Fruit fly (Drosophila melanogaster) whole organism, embryonic: ENCODE measurements around the gene Helz.

Experiments used
- CG10267 ChIP-seq: fragments of 200-800 bp; sonication (Bioruptor generic); optimal IDR thresholded peaks from 2 replicates; lab custom pipeline; 2018; ENCODE audit warnings: missing biosample characterization, mild to moderate bottlenecking, missing genetic modification characterization, moderate library complexity
- CG10959 ChIP-seq: fragments of 200-800 bp; sonication (Bioruptor generic); IDR thresholded peaks from 2 replicates; pipeline ENCODE4 v1.3.6; 2022; ENCODE audit warnings: missing biosample characterization, missing genetic modification characterization
- CG11695 ChIP-seq: fragments of 200-800 bp; sonication (Bioruptor generic); IDR thresholded peaks from 3 replicates; pipeline ENCODE4 v1.3.6; 2022; ENCODE audit warnings: missing biosample characterization, missing genetic modification characterization
- CG13296 ChIP-seq: fragments of 200-800 bp; sonication (Bioruptor generic); optimal IDR thresholded peaks from 3 replicates; lab custom pipeline; 2018; ENCODE audit warnings: missing biosample characterization, mild to moderate bottlenecking, missing genetic modification characterization
- CG17612 ChIP-seq: fragments of 200-800 bp; sonication (Bioruptor generic); IDR thresholded peaks from 2 replicates; pipeline ENCODE4 v1.3.6; 2022; ENCODE audit warnings: missing biosample characterization, missing genetic modification characterization
- CG18764 ChIP-seq: fragments of 200-800 bp; sonication (Bioruptor generic); optimal IDR thresholded peaks from 3 replicates; lab custom pipeline; 2016; ENCODE audit warnings: missing biosample characterization, missing genetic modification characterization
- CG2712 ChIP-seq: fragments of 200-800 bp; optimal IDR thresholded peaks from 3 replicates; lab custom pipeline; 2019; ENCODE audit warnings: missing biosample characterization, mild to moderate bottlenecking, missing genetic modification characterization, moderate library complexity
- CG2875 ChIP-seq: fragments of 200-800 bp; sonication (Bioruptor generic); optimal IDR thresholded peaks from 2 replicates; lab custom pipeline; 2017; ENCODE audit warnings: missing biosample characterization, mild to moderate bottlenecking, missing genetic modification characterization, missing genetic modification reagents
- CG33557 ChIP-seq: fragments of 200-800 bp; sonication (Bioruptor generic); optimal IDR thresholded peaks from 2 replicates; lab custom pipeline; 2019; ENCODE audit warnings: missing biosample characterization, mild to moderate bottlenecking, missing genetic modification characterization, moderate library complexity
- CG4854 ChIP-seq: fragments of 200-800 bp; sonication (Bioruptor generic); optimal IDR thresholded peaks from 2 replicates; lab custom pipeline; 2016; ENCODE audit warnings: missing biosample characterization, missing genetic modification characterization, inconsistent platforms
- CG5953 ChIP-seq: fragments of 200-800 bp; sonication (Bioruptor generic); IDR thresholded peaks from 2 replicates; pipeline ENCODE4 v1.3.6; 2022; ENCODE audit warnings: missing biosample characterization, missing genetic modification characterization
- CG6683 ChIP-seq: fragments of 200-800 bp; sonication (Bioruptor generic); optimal IDR thresholded peaks from 2 replicates; lab custom pipeline; 2017; ENCODE audit warnings: missing biosample characterization, mild to moderate bottlenecking, missing genetic modification characterization, missing genetic modification reagents
- CG7556 ChIP-seq: fragments of 200-800 bp; sonication (Bioruptor generic); optimal IDR thresholded peaks from 2 replicates; lab custom pipeline; 2017; ENCODE audit warnings: missing biosample characterization, mild to moderate bottlenecking, missing genetic modification characterization
- CG9817 ChIP-seq: fragments of 200-800 bp; sonication (Bioruptor generic); optimal IDR thresholded peaks from 2 replicates; lab custom pipeline; 2018; ENCODE audit warnings: missing biosample characterization, mild to moderate bottlenecking, missing genetic modification characterization, moderate library complexity
- Dad ChIP-seq: fragments of 200-800 bp; sonication (Bioruptor generic); optimal IDR thresholded peaks from 3 replicates; lab custom pipeline; 2016; ENCODE audit warnings: missing biosample characterization, missing genetic modification characterization
- Deaf1 ChIP-seq: fragments of 200-800 bp; optimal IDR thresholded peaks from 3 replicates; lab custom pipeline; 2019; ENCODE audit warnings: missing biosample characterization, mild to moderate bottlenecking, missing genetic modification characterization, moderate library complexity
- Fer1 ChIP-seq: fragments of 200-800 bp; sonication (Bioruptor generic); optimal IDR thresholded peaks from 2 replicates; lab custom pipeline; 2017; ENCODE audit warnings: missing biosample characterization, mild to moderate bottlenecking, missing genetic modification characterization
- HHEX ChIP-seq: fragments of 200-800 bp; sonication (Bioruptor generic); optimal IDR thresholded peaks from 3 replicates; lab custom pipeline; 2017; ENCODE audit warnings: missing biosample characterization, mild to moderate bottlenecking, missing genetic modification characterization, missing genetic modification reagents
- Hey ChIP-seq: fragments of 200-800 bp; sonication (Bioruptor generic); optimal IDR thresholded peaks from 3 replicates; lab custom pipeline; 2018; ENCODE audit warnings: missing biosample characterization, mild to moderate bottlenecking, missing genetic modification characterization
- Hsf ChIP-seq: fragments of 200-800 bp; sonication (Bioruptor generic); optimal IDR thresholded peaks from 3 replicates; lab custom pipeline; 2016; ENCODE audit warnings: missing biosample characterization, missing genetic modification characterization
- MESR4 ChIP-seq: fragments of 200-800 bp; sonication (Bioruptor generic); optimal IDR thresholded peaks from 2 replicates; lab custom pipeline; 2018; ENCODE audit warnings: missing biosample characterization, mild to moderate bottlenecking, missing genetic modification characterization, moderate library complexity
- Ptx1 ChIP-seq: fragments of 200-800 bp; sonication (Bioruptor generic); IDR thresholded peaks from 2 replicates; pipeline ENCODE4 v1.3.6; 2022; ENCODE audit warnings: missing biosample characterization, missing genetic modification characterization
- Side ChIP-seq: fragments of 200-800 bp; sonication (Bioruptor generic); optimal IDR thresholded peaks from 2 replicates; lab custom pipeline; 2016; ENCODE audit warnings: missing biosample characterization, missing genetic modification characterization
- Six4 ChIP-seq: fragments of 200-800 bp; sonication (Bioruptor generic); optimal IDR thresholded peaks from 2 replicates; lab custom pipeline; 2016; ENCODE audit warnings: missing biosample characterization, missing genetic modification characterization
- Sry-δ ChIP-seq: fragments of 200-800 bp; sonication (Bioruptor generic); optimal IDR thresholded peaks from 2 replicates; lab custom pipeline; 2016; ENCODE audit warnings: missing biosample characterization, missing genetic modification characterization
- Ssrp ChIP-seq: fragments of 200-800 bp; sonication (Bioruptor generic); optimal IDR thresholded peaks from 2 replicates; lab custom pipeline; 2018; ENCODE audit warnings: missing biosample characterization, mild to moderate bottlenecking, missing genetic modification characterization, moderate library complexity
- ab ChIP-seq: fragments of 200-800 bp; sonication (Bioruptor generic); optimal IDR thresholded peaks from 2 replicates; lab custom pipeline; 2016; ENCODE audit warnings: missing biosample characterization, missing genetic modification characterization
- fd96Cb ChIP-seq: fragments of 200-800 bp; sonication (Bioruptor generic); optimal IDR thresholded peaks from 2 replicates; lab custom pipeline; 2018; ENCODE audit warnings: missing biosample characterization, mild to moderate bottlenecking, missing genetic modification characterization, moderate library complexity
- gem ChIP-seq: fragments of 200-800 bp; sonication (Bioruptor generic); optimal IDR thresholded peaks from 2 replicates; lab custom pipeline; 2019; ENCODE audit warnings: missing biosample characterization, mild to moderate bottlenecking, missing genetic modification characterization, moderate library complexity
- gsb-n ChIP-seq: fragments of 200-800 bp; sonication (Bioruptor generic); optimal IDR thresholded peaks from 3 replicates; lab custom pipeline; 2018; ENCODE audit warnings: missing biosample characterization, mild to moderate bottlenecking, missing genetic modification characterization
- knrl ChIP-seq: fragments of 200-800 bp; sonication (Bioruptor generic); IDR thresholded peaks from 3 replicates; pipeline ENCODE4 v1.3.6; 2022; ENCODE audit warnings: missing biosample characterization, missing genetic modification characterization; ENCODE audit not compliant: partially characterized antibody
- lola ChIP-seq, 3 experiments: fragments of >200 bp in 2 of 3; fragments of 200-800 bp in 1 of 3; sonication (Bioruptor generic) in 1 of 3; optimal IDR thresholded peaks; 2 replicates each; lab custom pipeline; 2017 to 2019; ENCODE audit warnings: missing biosample characterization in 3 of 3, missing genetic modification characterization in 3 of 3, mild to moderate bottlenecking in 1 of 3, moderate library complexity in 1 of 3
- lov ChIP-seq, 2 experiments: fragments of 200-800 bp in 1 of 2; fragments of >200 bp in 1 of 2; sonication (Bioruptor generic) in 1 of 2; IDR thresholded peaks in 1 of 2; optimal IDR thresholded peaks in 1 of 2; 2 replicates in 1 of 2; 3 replicates in 1 of 2; pipeline versions ENCODE4 v1.3.6 to Lab custom; 2017 to 2022; ENCODE audit warnings: missing biosample characterization in 1 of 2, missing genetic modification characterization in 1 of 2
- org-1 ChIP-seq: fragments of 200-800 bp; sonication (Bioruptor generic); optimal IDR thresholded peaks from 2 replicates; lab custom pipeline; 2017; ENCODE audit warnings: missing biosample characterization, missing genetic modification characterization
- schlank ChIP-seq: fragments of 200-800 bp; sonication (Bioruptor generic); optimal IDR thresholded peaks from 2 replicates; lab custom pipeline; 2018; ENCODE audit warnings: missing biosample characterization, mild to moderate bottlenecking, missing genetic modification characterization
- tin ChIP-seq: fragments of 200-800 bp; sonication (Bioruptor generic); optimal IDR thresholded peaks from 3 replicates; lab custom pipeline; 2016; ENCODE audit warnings: missing biosample characterization, missing genetic modification characterization
- usp ChIP-seq: fragments of >200 bp; optimal IDR thresholded peaks from 2 replicates; lab custom pipeline; 2017; ENCODE audit warnings: missing biosample characterization, missing genetic modification characterization
- wdn ChIP-seq: fragments of 200-800 bp; sonication (Bioruptor generic); IDR thresholded peaks from 2 replicates; pipeline ENCODE4 v1.3.6; 2022; ENCODE audit warnings: missing biosample characterization, missing genetic modification characterization
- zen ChIP-seq: fragments of 200-800 bp; sonication (Bioruptor generic); optimal IDR thresholded peaks from 3 replicates; lab custom pipeline; 2018; ENCODE audit warnings: missing biosample characterization, mild to moderate bottlenecking, missing genetic modification characterization, moderate library complexity

Helz gene

DNA sequence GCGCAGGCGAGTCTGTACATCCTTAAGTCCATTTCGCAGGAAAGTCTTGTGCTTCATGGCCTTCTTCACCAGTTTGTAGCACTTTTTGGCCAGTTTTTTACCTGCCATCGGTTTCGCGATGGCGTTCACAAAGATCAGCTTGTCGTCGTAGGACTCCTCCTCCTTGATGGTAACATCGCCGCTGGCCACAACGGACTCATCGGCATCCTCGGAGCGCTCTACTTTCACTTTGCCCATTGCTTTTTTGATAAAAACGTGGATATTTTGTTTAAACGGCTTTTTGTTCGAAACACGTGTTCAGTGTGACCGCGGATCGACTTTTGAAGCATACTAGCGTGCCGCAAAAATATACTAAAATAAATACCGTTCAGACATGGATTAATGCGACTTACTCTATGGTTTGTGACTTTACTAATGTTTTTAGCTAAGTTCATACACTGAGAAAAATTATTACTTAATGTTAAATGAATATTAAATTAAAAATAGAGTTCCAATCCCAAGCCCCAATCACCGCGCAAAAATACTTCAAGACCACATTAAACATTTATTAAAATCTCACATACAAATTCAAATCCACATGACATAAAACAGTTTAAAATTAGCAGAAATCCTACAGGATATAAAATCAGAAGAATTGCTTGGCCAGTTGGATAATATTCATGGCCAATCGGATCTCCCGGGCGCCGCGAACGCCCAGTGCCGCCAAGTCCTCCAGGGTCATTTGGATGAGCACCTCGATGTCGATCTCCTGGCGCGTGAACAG, 12.3 kb downstream of the Helz start, which contains the start of gene NHP2 (continued):
- peak; percentile 85 for TF ChIP-seq zen (tag; lab: Kevin White, UChicago)
- TF ChIP-seq CG2875 (GFP tag; lab: Kevin White, UChicago) = peak; percentile 67
- no peak for TF ChIP-seq CG13296
- TF ChIP-seq HHEX (GFP tag; lab: Kevin White, UChicago) = peak; percentile 85
- peak; percentile 69 for TF ChIP-seq Six4 (GFP tag; lab: Kevin White, UChicago)
- peak; percentile 7 for TF ChIP-seq Sry-δ (GFP tag; lab: Kevin White, UChicago)
- peak; percentile 30 for TF ChIP-seq Side
- TF ChIP-seq ab (GFP tag; lab: Kevin White, UChicago) = no peak
- peak; percentile 50 for TF ChIP-seq CG6683
- TF ChIP-seq gsb-n (tag; lab: Kevin White, UChicago) = no peak
- peak; percentile 80 for TF ChIP-seq CG9817 (tag; lab: Kevin White, UChicago)
- peak; percentile 59 for TF ChIP-seq CG17612 (GFP tag; lab: Robert Waterston, UW)
- TF ChIP-seq CG5953 (GFP tag; lab: Robert Waterston, UW) = peak; percentile 82
- peak; percentile 80 for TF ChIP-seq CG7556
- peak; percentile 38 for TF ChIP-seq CG4854 (GFP tag; lab: Kevin White, UChicago)
- peak; percentile 49 for TF ChIP-seq CG33557 (GFP tag; lab: Kevin White, UChicago)
- peak; percentile 35; the same call in 1 of the 3 replicates for TF ChIP-seq knrl
- peak; percentile 29 for TF ChIP-seq Dad (GFP tag; lab: Kevin White, UChicago)
- peak; percentile 80 for TF ChIP-seq tin (GFP tag; lab: Kevin White, UChicago)
- peak; percentile 90 for TF ChIP-seq gem (tag; lab: Kevin White, UChicago)
- TF ChIP-seq fd96Cb = peak; percentile 74
- peak; percentile 89 for TF ChIP-seq MESR4 (GFP tag; lab: Kevin White, UChicago)
- TF ChIP-seq org-1 (GFP tag; lab: Kevin White, UChicago) = peak; percentile 52
- peak; percentile 76; the same call in 1 of the 2 replicates for TF ChIP-seq wdn (GFP tag; lab: Robert Waterston, UW)
- TF ChIP-seq Fer1 (GFP tag; lab: Kevin White, UChicago) = peak; percentile 89
- TF ChIP-seq Ptx1 (GFP tag; lab: Robert Waterston, UW) = peak; percentile 77
- no peak for TF ChIP-seq usp (GFP tag; lab: Kevin White, UChicago)
- TF ChIP-seq Ssrp (tag; lab: Kevin White, UChicago) = peak; percentile 70
- TF ChIP-seq CG10959 (GFP tag; lab: Robert Waterston, UW) = peak; percentile 69
- no peak for TF ChIP-seq Deaf1 (tag; lab: Kevin White, UChicago)
- TF ChIP-seq CG2712 (tag; lab: Kevin White, UChicago) = peak; percentile 88
- TF ChIP-seq Hsf (GFP tag; lab: Kevin White, UChicago) = peak; percentile 81
- TF ChIP-seq CG11695 = peak; percentile 83
- TF ChIP-seq CG18764 = peak; percentile 59
- no peak for TF ChIP-seq lov (optimal IDR thresholded peaks at IDR 0.05; lab: Kevin White, UChicago)
- peak; percentile 84 for TF ChIP-seq lov (GFP tag; IDR thresholded peaks at IDR 0.05; lab: Robert Waterston, UW)
- peak; percentile 9 for TF ChIP-seq schlank (tag; lab: Kevin White, UChicago)
- peak in 1 of 3 experiments; percentile 66 for TF ChIP-seq lola (GFP tag; optimal IDR thresholded peaks at IDR 0.05; lab: Kevin White, UChicago)
- no peak for TF ChIP-seq Hey (tag; lab: Kevin White, UChicago)
- TF ChIP-seq CG10267 = peak; percentile 83
